Worm (Caenorhabditis elegans) whole organism, early embryonic: ENCODE measurements around the gene unc-64.

ENCODE experiments used
- aly-1 ChIP-seq: sonication (generic microtip); optimal IDR thresholded peaks from 2 replicates; lab custom pipeline; 2016; ENCODE audit warnings: missing genetic modification characterization, missing compliant biosample characterization
- ama-1 ChIP-seq: fragments of 150-350 bp; optimal IDR thresholded peaks from 2 replicates; lab custom pipeline; 2014
- ceh-36 ChIP-seq: sonication (generic microtip); optimal IDR thresholded peaks from 2 replicates; lab custom pipeline; 2016; ENCODE audit warnings: missing genetic modification characterization, inconsistent platforms, missing compliant biosample characterization
- hmbx-1 ChIP-seq: sonication (generic microtip); optimal IDR thresholded peaks from 2 replicates; lab custom pipeline; 2016; ENCODE audit warnings: mild to moderate bottlenecking, missing genetic modification characterization, missing compliant biosample characterization
- scrt-1 ChIP-seq: fragments of 200-800 bp; sonication (Bioruptor generic); IDR thresholded peaks from 2 replicates; pipeline ENCODE4 v1.3.6; 2022; ENCODE audit warnings: missing genetic modification characterization, missing compliant biosample characterization
- tbx-11 ChIP-seq: fragments of 200-800 bp; sonication (Bioruptor generic); IDR thresholded peaks from 2 replicates; pipeline ENCODE4 v1.3.6; 2022; ENCODE audit warnings: missing genetic modification characterization, missing compliant biosample characterization

- TF ChIP-seq aly-1 (tag; lab: Kevin White, UChicago) (no peak), ama-1 (lab: Kevin White, UChicago) (no peak), tbx-11 (no peak), scrt-1 (no peak), hmbx-1 (tag; lab: Kevin White, UChicago) (no peak), ceh-36 (tag; lab: Kevin White, UChicago) (no peak)
Measured at ce11 chrIII:13324739-13325138, 47.7 kb downstream of the unc-64 start, which contains the start of gene F53A2.1.
